Fruit fly (Drosophila melanogaster) whole organism, pupa: ENCODE measurements around the gene CG6937.

Source experiments
- CG10348 ChIP-seq: fragments of 200-800 bp; sonication (Bioruptor generic); IDR thresholded peaks from 2 replicates; pipeline ENCODE4 v1.3.6; 2022; ENCODE audit warnings: missing biosample characterization, missing genetic modification characterization
- CG12605 ChIP-seq: fragments of 200-800 bp; sonication (Bioruptor generic); IDR thresholded peaks from 2 replicates; pipeline ENCODE4 v1.3.6; 2022; ENCODE audit warnings: missing biosample characterization, missing genetic modification characterization
- CG13204 ChIP-seq: fragments of 200-800 bp; sonication (Bioruptor generic); optimal IDR thresholded peaks from 2 replicates; lab custom pipeline; 2018; ENCODE audit warnings: missing biosample characterization, mild to moderate bottlenecking, missing genetic modification characterization, moderate library complexity
- CG14655 ChIP-seq: fragments of 200-800 bp; sonication (Bioruptor generic); optimal IDR thresholded peaks from 3 replicates; lab custom pipeline; 2017; ENCODE audit warnings: mild to moderate bottlenecking, missing biosample characterization, missing genetic modification reagents, missing genetic modification characterization
- CG15710 ChIP-seq: fragments of 200-800 bp; sonication (Bioruptor generic); optimal IDR thresholded peaks from 2 replicates; lab custom pipeline; 2018; ENCODE audit warnings: missing biosample characterization, mild to moderate bottlenecking, missing genetic modification characterization, moderate library complexity
- CG17806 ChIP-seq: fragments of 200-800 bp; sonication (Bioruptor generic); optimal IDR thresholded peaks from 2 replicates; lab custom pipeline; 2018; ENCODE audit warnings: missing biosample characterization, mild to moderate bottlenecking, missing genetic modification characterization, moderate library complexity
- CG32121 ChIP-seq: fragments of 200-800 bp; sonication (Bioruptor generic); IDR thresholded peaks from 2 replicates; pipeline ENCODE4 v1.3.6; 2022; ENCODE audit warnings: missing biosample characterization, missing genetic modification characterization
- CG34367 ChIP-seq: fragments of 200-800 bp; sonication (Bioruptor generic); optimal IDR thresholded peaks from 2 replicates; lab custom pipeline; 2018; ENCODE audit warnings: missing biosample characterization, mild to moderate bottlenecking, missing genetic modification characterization
- CG4496 ChIP-seq: fragments of 200-800 bp; sonication (Bioruptor generic); IDR thresholded peaks from 3 replicates; pipeline ENCODE4 v1.3.6; 2022; ENCODE audit warnings: missing biosample characterization, missing genetic modification characterization
- CG8159 ChIP-seq: fragments of 200-800 bp; sonication (Bioruptor generic); optimal IDR thresholded peaks from 3 replicates; lab custom pipeline; 2018; ENCODE audit warnings: missing biosample characterization, mild to moderate bottlenecking, missing genetic modification characterization, moderate library complexity
- CG8301 ChIP-seq: fragments of 200-800 bp; sonication (Bioruptor generic); optimal IDR thresholded peaks from 2 replicates; lab custom pipeline; 2018; ENCODE audit warnings: missing biosample characterization, mild to moderate bottlenecking, missing genetic modification characterization
- CG9948 ChIP-seq: fragments of 200-800 bp; sonication (Bioruptor generic); optimal IDR thresholded peaks from 2 replicates; lab custom pipeline; 2018; ENCODE audit warnings: missing biosample characterization, mild to moderate bottlenecking, missing genetic modification characterization, moderate library complexity
- D1 ChIP-seq: fragments of 200-800 bp; sonication (Bioruptor generic); optimal IDR thresholded peaks from 2 replicates; lab custom pipeline; 2018; ENCODE audit warnings: missing biosample characterization, mild to moderate bottlenecking, missing genetic modification characterization, moderate library complexity
- EcR ChIP-seq: fragments of 200-800 bp; sonication (Bioruptor generic); optimal IDR thresholded peaks from 3 replicates; lab custom pipeline; 2019; ENCODE audit warnings: missing biosample characterization, missing genetic modification characterization, mild to moderate bottlenecking, moderate library complexity, missing genetic modification reagents
- Ets98B ChIP-seq: fragments of 200-800 bp; sonication (Bioruptor generic); IDR thresholded peaks from 2 replicates; pipeline ENCODE4 v1.3.6; 2022; ENCODE audit warnings: missing biosample characterization, missing genetic modification characterization
- Pif1A ChIP-seq: fragments of 200-800 bp; sonication (Bioruptor generic); optimal IDR thresholded peaks from 3 replicates; lab custom pipeline; 2016; ENCODE audit warnings: missing biosample characterization, missing genetic modification characterization
- Pif1B ChIP-seq: fragments of 200-800 bp; sonication (Bioruptor generic); optimal IDR thresholded peaks from 3 replicates; lab custom pipeline; 2016; ENCODE audit warnings: missing biosample characterization, missing genetic modification characterization
- Snoo ChIP-seq: fragments of 200-800 bp; sonication (Bioruptor generic); optimal IDR thresholded peaks from 3 replicates; lab custom pipeline; 2017; ENCODE audit warnings: missing biosample characterization, mild to moderate bottlenecking, missing genetic modification characterization, inconsistent platforms
- fd96Ca ChIP-seq: fragments of 200-800 bp; sonication (Bioruptor generic); IDR thresholded peaks from 3 replicates; pipeline ENCODE4 v1.3.6; 2022; ENCODE audit warnings: missing biosample characterization, missing genetic modification characterization
- gl ChIP-seq: fragments of 200-800 bp; sonication (Bioruptor generic); optimal IDR thresholded peaks from 2 replicates; lab custom pipeline; 2018; ENCODE audit warnings: missing biosample characterization, mild to moderate bottlenecking, missing genetic modification characterization
- rn ChIP-seq: fragments of 200-800 bp; sonication (Bioruptor generic); IDR thresholded peaks from 2 replicates; pipeline ENCODE4 v1.3.6; 2022; ENCODE audit warnings: missing biosample characterization, missing genetic modification characterization

The CG6937 gene

DNA sequence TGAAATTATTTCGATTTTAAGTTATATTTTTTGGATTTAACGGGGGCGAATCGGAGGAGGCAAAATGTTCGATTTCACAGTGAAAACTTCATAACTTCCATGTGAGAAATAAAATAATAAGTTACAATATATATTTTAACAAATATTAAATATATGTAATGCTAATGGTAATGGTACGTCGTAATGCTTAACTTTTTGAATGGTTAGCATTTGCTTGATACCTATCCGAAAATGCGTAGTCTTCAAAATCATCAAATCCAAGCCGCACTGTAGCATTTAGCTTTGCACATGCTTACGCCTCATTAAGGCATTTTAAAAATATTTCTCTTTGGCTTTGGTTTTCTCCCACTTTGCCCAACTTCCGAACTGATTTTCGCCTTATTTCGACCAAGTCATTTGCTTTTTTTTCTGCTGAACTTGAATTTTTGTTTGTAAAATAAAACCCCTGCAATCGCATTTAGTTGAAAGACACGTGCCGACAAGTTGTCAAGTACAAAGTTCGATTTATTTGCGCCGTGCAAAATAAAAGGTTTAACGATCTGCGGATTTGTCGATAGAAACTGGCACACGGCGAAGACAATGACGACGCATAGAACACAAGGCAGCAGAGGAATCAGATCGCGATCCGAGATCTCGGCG lies 41.7 kb upstream of the CG6937 start:
- no peak for TF ChIP-seq D1
- no peak for TF ChIP-seq CG14655 (GFP tag; lab: Kevin White, UChicago)
- TF ChIP-seq fd96Ca: no peak
- TF ChIP-seq CG8301 (tag; lab: Kevin White, UChicago): no peak
- TF ChIP-seq CG10348 (GFP tag; lab: Robert Waterston, UW): no peak
- no peak for TF ChIP-seq CG15710 (tag; lab: Kevin White, UChicago)
- TF ChIP-seq EcR (GFP tag; lab: Kevin White, UChicago): no peak
- no peak for TF ChIP-seq CG34367 (tag; lab: Kevin White, UChicago)
- TF ChIP-seq CG4496 (GFP tag; lab: Robert Waterston, UW): no peak
- TF ChIP-seq CG17806 (tag; lab: Kevin White, UChicago): no peak
- no peak for TF ChIP-seq Pif1B (GFP tag; lab: Kevin White, UChicago)
- TF ChIP-seq CG32121 (GFP tag; lab: Robert Waterston, UW): no peak
- no peak for TF ChIP-seq CG13204
- no peak for TF ChIP-seq Snoo (tag; lab: Kevin White, UChicago)
- TF ChIP-seq, all 21 proteins: peak for 0

dm6 chr3R:22546017-22546416 lies 38.6 kb upstream of the CG6937 start:
- TF ChIP-seq gl (tag; lab: Kevin White, UChicago) (no peak), CG9948 (tag; lab: Kevin White, UChicago) (no peak), CG17806 (tag; lab: Kevin White, UChicago) (no peak), CG8301 (tag; lab: Kevin White, UChicago) (no peak)

dm6 chr3R:22547585-22548022 lies 37.0 kb upstream of the CG6937 start, which contains the start of gene AdipoR:
TSS of gene AdipoR (minus strand) at chr3R:22547846.
- TF ChIP-seq CG8301 (tag; lab: Kevin White, UChicago): peak; percentile 0
- TF ChIP-seq CG15710 (tag; lab: Kevin White, UChicago): no peak
- TF ChIP-seq Ets98B: peak; percentile 68; the same call in 1 of the 2 replicates
- TF ChIP-seq Snoo (tag; lab: Kevin White, UChicago): peak; percentile 31
- TF ChIP-seq CG12605 (GFP tag; lab: Robert Waterston, UW): peak; percentile 18; the same call in 1 of the 2 replicates
- TF ChIP-seq CG4496 (GFP tag; lab: Robert Waterston, UW): 0 out of 3 replicates have a peak, but pooled peaks have one; percentile 30
- no peak for TF ChIP-seq CG13204
- TF ChIP-seq Pif1B (GFP tag; lab: Kevin White, UChicago): no peak

DNA sequence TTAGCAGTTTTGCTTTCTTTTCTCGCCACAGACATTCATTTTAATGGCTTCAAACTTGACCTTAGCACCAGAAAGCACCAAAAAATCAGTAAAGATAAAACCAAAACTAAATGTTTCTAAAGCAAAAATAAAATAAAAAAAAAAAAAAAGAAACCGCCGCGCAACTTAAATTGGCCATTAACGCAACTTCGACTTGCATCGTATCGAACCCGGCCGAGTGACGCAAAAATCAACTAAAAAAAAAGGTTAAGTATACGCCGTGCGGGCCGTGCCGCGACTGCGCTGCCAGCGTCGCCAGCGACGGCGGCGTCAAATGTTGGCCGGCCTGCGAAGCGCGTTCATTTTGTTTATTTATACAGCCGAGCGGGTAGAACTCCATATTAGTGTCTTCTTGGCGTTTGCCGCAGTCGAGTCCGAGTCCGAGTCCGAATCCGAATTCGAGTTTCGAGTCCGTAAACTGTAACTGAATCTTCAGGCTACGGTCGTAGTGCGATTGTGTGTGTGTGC lies 34.2 kb upstream of the CG6937 start, which contains the start of gene bond:
bond (plus strand) TSS at position 375 of the 507 bp plus-strand sequence.
- no peak for TF ChIP-seq CG8159 (tag; lab: Kevin White, UChicago)
- no peak for TF ChIP-seq CG17806 (tag; lab: Kevin White, UChicago)
- TF ChIP-seq CG15710 (tag; lab: Kevin White, UChicago): no peak
- no peak for TF ChIP-seq CG34367 (tag; lab: Kevin White, UChicago)
- no peak for TF ChIP-seq CG13204
- no peak for TF ChIP-seq CG4496 (GFP tag; lab: Robert Waterston, UW)
- TF ChIP-seq Ets98B: no peak
- TF ChIP-seq rn (GFP tag; lab: Robert Waterston, UW): no peak
- TF ChIP-seq Pif1A: no peak

DNA sequence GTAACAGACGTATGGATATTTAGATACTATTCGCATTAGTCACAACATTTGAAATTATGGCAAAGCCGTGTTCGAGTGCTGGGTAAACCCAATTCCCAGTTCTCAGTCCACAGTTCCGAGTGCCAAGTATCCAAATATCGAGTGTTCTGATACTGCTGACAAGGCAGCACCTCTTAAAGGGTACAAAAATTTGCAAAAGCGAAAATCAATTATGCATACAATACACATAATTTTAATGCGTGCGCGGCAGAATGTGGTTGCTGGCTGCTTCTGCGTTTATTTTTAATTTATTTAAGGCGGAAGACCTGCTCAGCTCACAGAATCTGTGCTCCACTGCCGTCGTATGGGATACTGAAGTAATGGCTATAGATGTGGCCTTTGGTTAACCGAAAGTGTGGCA lies 31.9 kb upstream of the CG6937 start:
- no peak for TF ChIP-seq Snoo (tag; lab: Kevin White, UChicago)
- no peak for TF ChIP-seq gl (tag; lab: Kevin White, UChicago)
- TF ChIP-seq Ets98B: no peak
- TF ChIP-seq CG9948 (tag; lab: Kevin White, UChicago): no peak
- TF ChIP-seq CG34367 (tag; lab: Kevin White, UChicago): no peak
- no peak for TF ChIP-seq CG15710 (tag; lab: Kevin White, UChicago)
- no peak for TF ChIP-seq fd96Ca
- TF ChIP-seq EcR (GFP tag; lab: Kevin White, UChicago): no peak
- no peak for TF ChIP-seq CG17806 (tag; lab: Kevin White, UChicago)
- no peak for TF ChIP-seq CG12605 (GFP tag; lab: Robert Waterston, UW)
- TF ChIP-seq, all 21 proteins: peak for 0

- TF ChIP-seq Snoo (tag; lab: Kevin White, UChicago) (no peak), CG8159 (tag; lab: Kevin White, UChicago) (no peak), Ets98B (no peak), rn (GFP tag; lab: Robert Waterston, UW) (no peak), D1 (no peak), CG17806 (tag; lab: Kevin White, UChicago) (no peak), CG14655 (GFP tag; lab: Kevin White, UChicago) (no peak)
- TF ChIP-seq, all 21 proteins: peak for 0
These were observed 27.4 kb upstream of the CG6937 start for dm6 chr3R:22557100-22557741.
